Fruit fly (Drosophila melanogaster) whole organism, embryonic: ENCODE results near the gene CG13476.

Experiments
- Aef1 ChIP-seq: fragments of 200-800 bp; sonication (Bioruptor generic); IDR thresholded peaks from 3 replicates; pipeline ENCODE4 v1.3.6; 2022; ENCODE audit warnings: missing biosample characterization, missing genetic modification characterization
- CG10959 ChIP-seq: fragments of 200-800 bp; sonication (Bioruptor generic); IDR thresholded peaks from 2 replicates; pipeline ENCODE4 v1.3.6; 2022; ENCODE audit warnings: missing biosample characterization, missing genetic modification characterization
- CG12942 ChIP-seq: fragments of 200-800 bp; sonication (Bioruptor generic); optimal IDR thresholded peaks from 3 replicates; lab custom pipeline; 2016; ENCODE audit warnings: missing biosample characterization, missing genetic modification characterization
- CG13894 ChIP-seq: fragments of 200-800 bp; sonication (Bioruptor generic); optimal IDR thresholded peaks from 3 replicates; lab custom pipeline; 2018; ENCODE audit warnings: missing biosample characterization, mild to moderate bottlenecking, missing genetic modification characterization, moderate library complexity
- CG17186 ChIP-seq: fragments of 200-800 bp; sonication (Bioruptor generic); optimal IDR thresholded peaks from 3 replicates; lab custom pipeline; 2017; ENCODE audit warnings: missing biosample characterization, missing genetic modification reagents, missing genetic modification characterization
- CG17359 ChIP-seq: fragments of 200-800 bp; sonication (Bioruptor generic); optimal IDR thresholded peaks from 3 replicates; lab custom pipeline; 2018; ENCODE audit warnings: missing biosample characterization, mild to moderate bottlenecking, missing genetic modification characterization, moderate library complexity
- CG17568 ChIP-seq: fragments of 200-800 bp; sonication (Bioruptor generic); optimal IDR thresholded peaks from 2 replicates; lab custom pipeline; 2018; ENCODE audit warnings: missing biosample characterization, mild to moderate bottlenecking, missing genetic modification characterization, moderate library complexity
- CG1792 ChIP-seq: fragments of 200-800 bp; sonication (Bioruptor generic); optimal IDR thresholded peaks from 2 replicates; lab custom pipeline; 2016; ENCODE audit warnings: missing biosample characterization, missing genetic modification characterization
- CG2120 ChIP-seq: fragments of 200-800 bp; sonication (Bioruptor generic); optimal IDR thresholded peaks from 3 replicates; lab custom pipeline; 2016; ENCODE audit warnings: missing biosample characterization, missing genetic modification characterization
- CG34376 ChIP-seq: fragments of 200-800 bp; sonication (Bioruptor generic); optimal IDR thresholded peaks from 2 replicates; lab custom pipeline; 2018; ENCODE audit warnings: missing biosample characterization, mild to moderate bottlenecking, missing genetic modification characterization
- CG42726 ChIP-seq: fragments of 200-800 bp; sonication (Bioruptor generic); IDR thresholded peaks from 2 replicates; pipeline ENCODE4 v1.3.6; 2022; ENCODE audit warnings: missing biosample characterization, missing genetic modification characterization; ENCODE audit not compliant: partially characterized antibody
- CG4424 ChIP-seq: fragments of 200-800 bp; sonication (Bioruptor generic); optimal IDR thresholded peaks from 3 replicates; lab custom pipeline; 2016; ENCODE audit warnings: missing biosample characterization, missing genetic modification characterization
- CG6765 ChIP-seq: fragments of 200-800 bp; sonication (Bioruptor generic); optimal IDR thresholded peaks from 3 replicates; lab custom pipeline; 2017; ENCODE audit warnings: missing biosample characterization, mild to moderate bottlenecking, missing genetic modification characterization
- CG6791 ChIP-seq: fragments of 200-800 bp; sonication (Bioruptor generic); IDR thresholded peaks from 3 replicates; pipeline ENCODE4 v1.3.6; 2022; ENCODE audit warnings: missing biosample characterization, missing genetic modification characterization; ENCODE audit not compliant: partially characterized antibody
- CG6813 ChIP-seq: fragments of 200-800 bp; sonication (Bioruptor generic); optimal IDR thresholded peaks from 2 replicates; lab custom pipeline; 2017; ENCODE audit warnings: missing biosample characterization, missing genetic modification characterization, mild to moderate bottlenecking, moderate library complexity, missing genetic modification reagents
- CG7928 ChIP-seq: fragments of 200-800 bp; sonication (Bioruptor generic); optimal IDR thresholded peaks from 2 replicates; lab custom pipeline; 2017; ENCODE audit warnings: missing biosample characterization, mild to moderate bottlenecking, missing genetic modification characterization
- CG7987 ChIP-seq: fragments of 200-800 bp; sonication (Bioruptor generic); optimal IDR thresholded peaks from 2 replicates; lab custom pipeline; 2018; ENCODE audit warnings: missing biosample characterization, mild to moderate bottlenecking, missing genetic modification characterization, moderate library complexity
- CG8359 ChIP-seq: fragments of 200-800 bp; sonication (Bioruptor generic); optimal IDR thresholded peaks from 2 replicates; lab custom pipeline; 2017; ENCODE audit warnings: missing biosample characterization, mild to moderate bottlenecking, missing genetic modification characterization, borderline replicate concordance
- Camta ChIP-seq: fragments of 200-800 bp; sonication (Bioruptor generic); optimal IDR thresholded peaks from 2 replicates; lab custom pipeline; 2016; ENCODE audit warnings: missing biosample characterization, missing genetic modification characterization
- Doc2 ChIP-seq: fragments of 200-800 bp; sonication (Bioruptor generic); IDR thresholded peaks from 2 replicates; pipeline ENCODE4 v1.3.6; 2022; ENCODE audit warnings: missing biosample characterization, missing genetic modification characterization
- HLHmδ ChIP-seq: fragments of 200-800 bp; sonication (Bioruptor generic); optimal IDR thresholded peaks from 2 replicates; lab custom pipeline; 2018; ENCODE audit warnings: missing biosample characterization, mild to moderate bottlenecking, missing genetic modification characterization, moderate library complexity
- Hr39 ChIP-seq: fragments of >200 bp; optimal IDR thresholded peaks from 2 replicates; lab custom pipeline; 2017
- Mad ChIP-seq: fragments of 200-800 bp; sonication (Bioruptor generic); optimal IDR thresholded peaks from 2 replicates; lab custom pipeline; 2016; ENCODE audit warnings: missing biosample characterization, missing genetic modification characterization
- Meics ChIP-seq: fragments of 200-800 bp; sonication (Bioruptor generic); optimal IDR thresholded peaks from 2 replicates; lab custom pipeline; 2017; ENCODE audit warnings: missing biosample characterization, mild to moderate bottlenecking, missing genetic modification characterization
- Rx ChIP-seq: fragments of 200-800 bp; sonication (Bioruptor generic); IDR thresholded peaks from 2 replicates; pipeline ENCODE4 v1.3.6; 2022; ENCODE audit warnings: missing biosample characterization, missing genetic modification characterization
- Trl ChIP-seq, 3 experiments: fragments of >200 bp in 2 of 3; fragments of 200-800 bp in 1 of 3; sonication (Bioruptor generic) in 1 of 3; optimal IDR thresholded peaks; 2 replicates in 1 of 3; 3 replicates in 2 of 3; lab custom pipeline; 2016 to 2017; ENCODE audit warnings: missing biosample characterization in 1 of 3, missing genetic modification characterization in 1 of 3
- abd-A ChIP-seq: fragments of 200-800 bp; sonication (Bioruptor generic); optimal IDR thresholded peaks from 3 replicates; lab custom pipeline; 2019; ENCODE audit warnings: missing biosample characterization, mild to moderate bottlenecking, missing genetic modification characterization, moderate library complexity
- ash1 ChIP-seq: fragments of 200-800 bp; sonication (Bioruptor generic); optimal IDR thresholded peaks from 2 replicates; lab custom pipeline; 2018; ENCODE audit warnings: missing biosample characterization, mild to moderate bottlenecking, missing genetic modification characterization
- bbx ChIP-seq: fragments of 200-800 bp; sonication (Bioruptor generic); IDR thresholded peaks from 2 replicates; pipeline ENCODE4 v1.3.6; 2022; ENCODE audit warnings: missing biosample characterization, missing genetic modification characterization; ENCODE audit not compliant: partially characterized antibody
- caup ChIP-seq: fragments of 200-800 bp; sonication (Bioruptor generic); optimal IDR thresholded peaks from 3 replicates; lab custom pipeline; 2017; ENCODE audit warnings: missing biosample characterization, mild to moderate bottlenecking, missing genetic modification characterization, moderate library complexity; ENCODE audit not compliant: severe bottlenecking
- dati ChIP-seq: fragments of 200-800 bp; sonication (Bioruptor generic); IDR thresholded peaks from 2 replicates; pipeline ENCODE4 v1.3.6; 2022; ENCODE audit warnings: missing biosample characterization, missing genetic modification characterization
- eve ChIP-seq, 2 experiments: fragments of >200 bp; optimal IDR thresholded peaks; 2 replicates each; lab custom pipeline; 2017; ENCODE audit warnings: missing biosample characterization in 2 of 2, missing genetic modification characterization in 2 of 2
- ewg ChIP-seq: fragments of 200-800 bp; sonication (Bioruptor generic); optimal IDR thresholded peaks from 3 replicates; lab custom pipeline; 2017; ENCODE audit warnings: mild to moderate bottlenecking, missing biosample characterization, missing genetic modification reagents, missing genetic modification characterization
- exex ChIP-seq: fragments of 200-800 bp; sonication (Bioruptor generic); optimal IDR thresholded peaks from 4 replicates; lab custom pipeline; 2018; ENCODE audit warnings: missing biosample characterization, mild to moderate bottlenecking, missing genetic modification characterization, moderate library complexity
- fd96Cb ChIP-seq: fragments of 200-800 bp; sonication (Bioruptor generic); optimal IDR thresholded peaks from 2 replicates; lab custom pipeline; 2018; ENCODE audit warnings: missing biosample characterization, mild to moderate bottlenecking, missing genetic modification characterization, moderate library complexity
- gsb-n ChIP-seq: fragments of 200-800 bp; sonication (Bioruptor generic); optimal IDR thresholded peaks from 3 replicates; lab custom pipeline; 2018; ENCODE audit warnings: missing biosample characterization, mild to moderate bottlenecking, missing genetic modification characterization
- lab ChIP-seq: fragments of 200-800 bp; sonication (Bioruptor generic); optimal IDR thresholded peaks from 3 replicates; lab custom pipeline; 2017; ENCODE audit warnings: missing biosample characterization, missing genetic modification characterization, mild to moderate bottlenecking, moderate library complexity, missing genetic modification reagents
- lov ChIP-seq, 2 experiments: fragments of 200-800 bp in 1 of 2; fragments of >200 bp in 1 of 2; sonication (Bioruptor generic) in 1 of 2; IDR thresholded peaks in 1 of 2; optimal IDR thresholded peaks in 1 of 2; 2 replicates in 1 of 2; 3 replicates in 1 of 2; pipeline versions ENCODE4 v1.3.6 to Lab custom; 2017 to 2022; ENCODE audit warnings: missing biosample characterization in 1 of 2, missing genetic modification characterization in 1 of 2
- mam ChIP-seq: fragments of 200-800 bp; sonication (Bioruptor generic); optimal IDR thresholded peaks from 3 replicates; lab custom pipeline; 2016; ENCODE audit warnings: missing biosample characterization, missing genetic modification characterization
- otp ChIP-seq: fragments of 200-800 bp; sonication (Bioruptor generic); IDR thresholded peaks from 3 replicates; pipeline ENCODE4, ENCODE4 v1.3.6; 2022; ENCODE audit warnings: missing biosample characterization, missing genetic modification characterization
- sc ChIP-seq, 3 experiments: fragments of >200 bp in 2 of 3; fragments of 200-800 bp in 1 of 3; sonication (Bioruptor generic) in 1 of 3; optimal IDR thresholded peaks; 2 replicates in 2 of 3; 3 replicates in 1 of 3; lab custom pipeline; 2017; ENCODE audit warnings: mild to moderate bottlenecking in 1 of 3, missing biosample characterization in 1 of 3, missing genetic modification characterization in 1 of 3, missing genetic modification reagents in 1 of 3
- sqz ChIP-seq: fragments of 200-800 bp; sonication (Bioruptor generic); optimal IDR thresholded peaks from 3 replicates; lab custom pipeline; 2018; ENCODE audit warnings: missing biosample characterization, mild to moderate bottlenecking, missing genetic modification characterization
- trem ChIP-seq: fragments of 200-800 bp; optimal IDR thresholded peaks from 3 replicates; lab custom pipeline; 2019; ENCODE audit warnings: missing biosample characterization, mild to moderate bottlenecking, missing genetic modification characterization, moderate library complexity
- wek ChIP-seq: fragments of 200-800 bp; sonication (Bioruptor generic); optimal IDR thresholded peaks from 3 replicates; lab custom pipeline; 2018; ENCODE audit warnings: missing biosample characterization, mild to moderate bottlenecking, missing genetic modification characterization, moderate library complexity

CG13476 gene

dm6 chr3L:14657485-14658054 is 47.7 kb upstream of the CG13476 start (continued):
- peak; percentile 51 for TF ChIP-seq CG13894
- TF ChIP-seq caup: peak; percentile 13
- no peak for TF ChIP-seq CG8359 (GFP tag; lab: Kevin White, UChicago)
- TF ChIP-seq lov (optimal IDR thresholded peaks at IDR 0.05; lab: Kevin White, UChicago): no peak
- no peak for TF ChIP-seq lov (GFP tag; IDR thresholded peaks at IDR 0.05; lab: Robert Waterston, UW)
- TF ChIP-seq lab (GFP tag; lab: Kevin White, UChicago): peak; percentile 69
- TF ChIP-seq, all 482 proteins: peak for 20

dm6 chr3L:14659954-14660907 is 45.0 kb upstream of the CG13476 start:
- TF ChIP-seq Rx: no peak; the same call in 1 of the 2 replicates
- no peak for TF ChIP-seq CG34376 (GFP tag; lab: Kevin White, UChicago)
- TF ChIP-seq CG17568: no peak
- no peak for TF ChIP-seq ash1 (GFP tag; lab: Kevin White, UChicago)
- TF ChIP-seq CG17359: peak; percentile 12
- no peak for TF ChIP-seq ewg
- TF ChIP-seq sc (optimal IDR thresholded peaks at IDR 0.05; lab: Kevin White, UChicago): no peak
- TF ChIP-seq sc (GFP tag; optimal IDR thresholded peaks at IDR 0.05; lab: Kevin White, UChicago): peak; percentile 3
- peak; percentile 19 for TF ChIP-seq gsb-n (tag; lab: Kevin White, UChicago)
- no peak for TF ChIP-seq CG17186 (GFP tag; lab: Kevin White, UChicago)
- TF ChIP-seq Aef1 (GFP tag; lab: Robert Waterston, UW): no peak
- TF ChIP-seq CG4424 (GFP tag; lab: Kevin White, UChicago): no peak
- TF ChIP-seq CG6813 (GFP tag; lab: Kevin White, UChicago): no peak
- TF ChIP-seq otp (GFP tag; lab: Robert Waterston, UW): no peak
- no peak for TF ChIP-seq CG2120 (GFP tag; lab: Kevin White, UChicago)
- peak; percentile 66 for TF ChIP-seq abd-A
- TF ChIP-seq wek (GFP tag; lab: Kevin White, UChicago): no peak
- TF ChIP-seq CG12942 (GFP tag; lab: Kevin White, UChicago): no peak
- no peak for TF ChIP-seq exex
- no peak for TF ChIP-seq fd96Cb (tag; lab: Kevin White, UChicago)
- 0 out of 2 replicates have a peak, but pooled peaks have one; percentile 27 for TF ChIP-seq bbx (GFP tag; lab: Robert Waterston, UW)
- TF ChIP-seq CG7987 (GFP tag; lab: Kevin White, UChicago): no peak
- peak; percentile 42 to 59 for TF ChIP-seq Trl (optimal IDR thresholded peaks at IDR 0.05; lab: Kevin White, UChicago)
- TF ChIP-seq Trl (GFP tag; optimal IDR thresholded peaks at IDR 0.05; lab: Kevin White, UChicago): no peak
- TF ChIP-seq Doc2 (GFP tag; lab: Robert Waterston, UW): no peak
- TF ChIP-seq trem (tag; lab: Kevin White, UChicago): no peak
- no peak for TF ChIP-seq CG42726
- no peak for TF ChIP-seq mam (GFP tag; lab: Kevin White, UChicago)
- TF ChIP-seq CG10959 (GFP tag; lab: Robert Waterston, UW): no peak
- peak; percentile 61 for TF ChIP-seq sqz (GFP tag; lab: Kevin White, UChicago)
- TF ChIP-seq dati (GFP tag; lab: Robert Waterston, UW): no peak
- TF ChIP-seq CG1792: no peak
- TF ChIP-seq Hr39 (lab: Kevin White, UChicago): no peak
- TF ChIP-seq CG6791 (GFP tag; lab: Robert Waterston, UW): no peak
- no peak for TF ChIP-seq CG7928 (GFP tag; lab: Kevin White, UChicago)
- TF ChIP-seq Meics (GFP tag; lab: Kevin White, UChicago): no peak
- TF ChIP-seq Mad (GFP tag; lab: Kevin White, UChicago): no peak
- peak in 1 of 2 experiments; percentile 53 for TF ChIP-seq eve (GFP tag; optimal IDR thresholded peaks at IDR 0.05; lab: Kevin White, UChicago)
- no peak for TF ChIP-seq HLHmδ (GFP tag; lab: Kevin White, UChicago)
- no peak for TF ChIP-seq CG6765 (GFP tag; lab: Kevin White, UChicago)
- no peak for TF ChIP-seq Camta
